Fruit fly (Drosophila melanogaster): Measurements from ENCODE around the gene CG15465.

CG15465 gene

DNA sequence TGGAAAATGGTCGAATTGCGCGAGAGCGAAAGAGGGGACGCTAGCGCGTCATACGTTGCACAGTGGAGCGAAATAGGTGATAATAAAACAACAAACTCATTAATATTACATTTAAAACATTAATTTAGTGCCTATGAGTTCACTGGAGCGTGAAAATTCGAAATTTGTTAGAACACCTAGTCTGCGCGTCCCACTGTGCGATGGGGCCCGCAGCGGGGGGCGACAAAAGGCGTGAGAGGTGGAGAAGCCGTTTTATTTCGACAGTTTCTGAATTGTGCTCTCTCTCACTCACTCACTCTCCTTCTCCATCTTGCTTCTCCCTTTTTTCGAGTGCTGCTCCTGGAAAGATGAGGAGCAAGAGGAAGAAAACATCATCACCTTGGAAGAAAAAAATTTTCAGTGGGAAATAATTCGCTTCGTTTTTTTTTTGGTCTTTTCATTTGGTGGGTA lies 1.9 kb upstream of the CG15465 start (continued):
- TF ChIP-seq CG6689 (GFP tag; IDR thresholded peaks at IDR 0.05) (peak; percentile 97), CG17359 (tag; optimal IDR thresholded peaks at IDR 0.05) (peak; percentile 93), chinmo (GFP tag; IDR thresholded peaks at IDR 0.05; ENCODE audit: partially characterized antibody) (0 out of 4 replicates have a peak, but pooled peaks have one; percentile 38), sqz (GFP tag; optimal IDR thresholded peaks at IDR 0.05) (peak; percentile 61), unc-4 (GFP tag; IDR thresholded peaks at IDR 0.05; ENCODE audit: partially characterized antibody) (0 out of 2 replicates have a peak, but pooled peaks have one; percentile 34), schlank (tag; optimal IDR thresholded peaks at IDR 0.05) (peak; percentile 90), CG34376 (GFP tag; optimal IDR thresholded peaks at IDR 0.05) (peak; percentile 93), tin (GFP tag; optimal IDR thresholded peaks at IDR 0.05) (peak; percentile 93), Ada2b (GFP tag; IDR thresholded peaks at IDR 0.05) (peak; percentile 97), Gsc (GFP tag; IDR thresholded peaks at IDR 0.05) (peak; percentile 89), CG10543 (GFP tag; optimal IDR thresholded peaks at IDR 0.05) (peak; percentile 93), CG12744 (GFP tag; optimal IDR thresholded peaks at IDR 0.05) (peak; percentile 90), CG32767 (GFP tag; IDR thresholded peaks at IDR 0.05) (peak; percentile 99), dan (GFP tag; IDR thresholded peaks at IDR 0.05) (peak; percentile 92), CG17361 (GFP tag; IDR thresholded peaks at IDR 0.05) (peak; percentile 91), ewg (GFP tag; optimal IDR thresholded peaks at IDR 0.05) (peak; percentile 91), knrl (GFP tag; IDR thresholded peaks at IDR 0.05; ENCODE audit: partially characterized antibody) (peak; percentile 68), Xbp1 (GFP tag; optimal IDR thresholded peaks at IDR 0.05) (peak; percentile 95), Abd-B (GFP tag; optimal IDR thresholded peaks at IDR 0.05) (peak; percentile 89), Asciz (GFP tag; optimal IDR thresholded peaks at IDR 0.05) (peak; percentile 86), Bgb (GFP tag; IDR thresholded peaks at IDR 0.05; ENCODE audit: partially characterized antibody) (peak; percentile 46; the same call in 1 of the 2 replicates), Dad (GFP tag; optimal IDR thresholded peaks at IDR 0.05) (peak; percentile 95), Dbx (GFP tag; IDR thresholded peaks at IDR 0.05) (peak; percentile 96), Chrac-16 (GFP tag; optimal IDR thresholded peaks at IDR 0.05) (peak; percentile 90), CG10565 (GFP tag; optimal IDR thresholded peaks at IDR 0.05) (peak; percentile 87), Optix (GFP tag; IDR thresholded peaks at IDR 0.05) (peak; percentile 98), trem (tag; optimal IDR thresholded peaks at IDR 0.05) (peak; percentile 59), CG4404 (GFP tag; IDR thresholded peaks at IDR 0.05) (peak; percentile 93), MESR4 (GFP tag; optimal IDR thresholded peaks at IDR 0.05) (peak; percentile 51), CG2116 (GFP tag; optimal IDR thresholded peaks at IDR 0.05) (no peak), Ravus (GFP tag; IDR thresholded peaks at IDR 0.05) (peak; percentile 89), Bdp1 (GFP tag; optimal IDR thresholded peaks at IDR 0.05) (peak; percentile 85), Atf3 (GFP tag; optimal IDR thresholded peaks at IDR 0.05) (peak; percentile 90), tll (GFP tag; optimal IDR thresholded peaks at IDR 0.05) (peak in 1 of 2 experiments; percentile 31), twi (tag; optimal IDR thresholded peaks at IDR 0.05) (peak; percentile 75), Hmr (GFP tag; optimal IDR thresholded peaks at IDR 0.05) (peak; percentile 97), Hand (GFP tag; optimal IDR thresholded peaks at IDR 0.05) (peak; percentile 94), lab (GFP tag; optimal IDR thresholded peaks at IDR 0.05) (peak; percentile 98), odd (GFP tag; optimal IDR thresholded peaks at IDR 0.05) (peak; percentile 89), tup (GFP tag; optimal IDR thresholded peaks at IDR 0.05) (peak; percentile 90), org-1 (GFP tag; optimal IDR thresholded peaks at IDR 0.05) (peak; percentile 93), CG2129 (GFP tag; IDR thresholded peaks at IDR 0.05; ENCODE audit: partially characterized antibody) (no peak), salm (tag; optimal IDR thresholded peaks at IDR 0.05) (peak; percentile 81), hb (GFP tag; IDR thresholded peaks at IDR 0.05; ENCODE audit: partially characterized antibody) (0 out of 3 replicates have a peak, but pooled peaks have one; percentile 47), trh (GFP tag; optimal IDR thresholded peaks at IDR 0.05) (peak; percentile 89), CG9797 (GFP tag; optimal IDR thresholded peaks at IDR 0.05) (peak; percentile 49), nmo (GFP tag; optimal IDR thresholded peaks at IDR 0.05) (peak; percentile 91), phol (tag; optimal IDR thresholded peaks at IDR 0.05) (peak; percentile 90)
